Fruit fly (Drosophila melanogaster) whole organism, wandering third instar larva: ENCODE results near the gene CG15449.

ENCODE experiments used
- Myc ChIP-seq: fragments of >200 bp; optimal IDR thresholded peaks from 2 replicates; lab custom pipeline; 2017
- Vsx2 ChIP-seq: fragments of 200-300, 225-300 bp; sonication (Bioruptor generic); optimal IDR thresholded peaks from 2 replicates; lab custom pipeline; 2018; ENCODE audit warnings: missing biosample characterization, missing genetic modification characterization; ENCODE audit not compliant: partially characterized antibody
- br ChIP-seq: fragments of 200-800 bp; sonication (Bioruptor generic); optimal IDR thresholded peaks from 2 replicates; lab custom pipeline; 2016; ENCODE audit warnings: missing biosample characterization, missing genetic modification characterization
- dsf ChIP-seq: sonication (Bioruptor generic); optimal IDR thresholded peaks from 2 replicates; lab custom pipeline; 2016; ENCODE audit warnings: missing biosample characterization, missing genetic modification characterization, borderline replicate concordance
- rgr ChIP-seq: fragments of 200-800 bp; sonication (Bioruptor generic); optimal IDR thresholded peaks from 3 replicates; lab custom pipeline; 2016; ENCODE audit warnings: missing biosample characterization, mild to moderate bottlenecking, missing genetic modification characterization

dm6 chrX:21017568-21017967 lies 22.8 kb downstream of the CG15449 start:
- no peak for TF ChIP-seq Vsx2
- TF ChIP-seq dsf (GFP tag; lab: Kevin White, UChicago) = no peak
- no peak for TF ChIP-seq rgr
- TF ChIP-seq br (GFP tag; lab: Kevin White, UChicago) = no peak
- TF ChIP-seq Myc (lab: Kevin White, UChicago) = no peak
